Worm (Caenorhabditis elegans): ENCODE data around the gene fcho-1.
"Not testable (repeated sequence)": the region's sequence is repeated elsewhere in the genome, so short reads cannot be mapped to it uniquely, and the experiment has no call there.

Gene fcho-1

DNA sequence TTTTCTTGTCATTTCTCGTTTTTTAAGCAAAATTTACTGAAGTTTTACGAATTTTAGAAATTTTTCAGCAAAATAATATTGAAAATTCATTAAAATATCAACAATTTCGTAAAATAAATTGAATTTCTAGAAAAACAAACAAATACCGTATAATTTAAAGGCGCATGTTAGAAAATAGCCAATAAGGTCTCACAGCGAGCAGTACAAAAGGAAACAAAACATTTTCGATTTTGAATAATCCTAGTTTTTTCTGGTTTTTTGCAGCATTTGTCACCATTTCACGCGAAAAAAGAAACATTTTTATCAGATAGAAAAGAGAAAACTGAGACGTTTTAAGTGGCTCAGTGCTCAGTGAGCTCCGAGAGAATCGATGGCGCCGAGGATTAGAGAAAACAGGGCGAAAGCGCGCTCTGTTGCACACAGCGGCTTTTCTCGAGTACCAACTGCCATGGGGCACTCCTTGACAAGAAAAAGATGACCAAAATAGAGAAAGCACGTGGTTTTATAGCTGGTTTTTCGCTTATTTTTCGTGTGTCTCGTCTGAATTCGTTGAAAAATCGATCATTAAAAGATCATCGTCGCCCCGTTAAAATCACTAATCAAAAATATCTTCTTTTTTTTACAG is at the start of gene fcho-1, which contains the start of gene alh-6:
TSS of gene fcho-1 (plus strand) at position 624 of the 625 bp plus-strand sequence.
TSS of gene alh-6 (minus strand) at position 242 of the 625 bp plus-strand sequence.
- TF ChIP-seq lin-13 (tag; optimal IDR thresholded peaks at IDR 0.05) (no peak), unc-39 (tag; optimal IDR thresholded peaks at IDR 0.05) (no peak), hlh-1 (tag; optimal IDR thresholded peaks at IDR 0.05) (no peak), sptf-1 (tag; optimal IDR thresholded peaks at IDR 0.05) (peak; percentile 40), ceh-43 (GFP tag; optimal IDR thresholded peaks at IDR 0.05) (no peak), bed-3 (GFP tag; optimal IDR thresholded peaks at IDR 0.05) (no peak), nhr-76 (tag; optimal IDR thresholded peaks at IDR 0.05) (no peak), M03D4.4 (tag; optimal IDR thresholded peaks at IDR 0.05) (no peak), elt-1 (tag; optimal IDR thresholded peaks at IDR 0.05; ENCODE audit: borderline replicate concordance, insufficient read depth) (no peak), ces-1 (GFP tag; optimal IDR thresholded peaks at IDR 0.05) (peak; percentile 4), unc-120 (tag; optimal IDR thresholded peaks at IDR 0.05; ENCODE audit: poor library complexity, severe bottlenecking) (peak; percentile 39), blmp-1 (tag; optimal IDR thresholded peaks at IDR 0.05) (no peak), nhr-2 (tag; optimal IDR thresholded peaks at IDR 0.05) (no peak)

DNA sequence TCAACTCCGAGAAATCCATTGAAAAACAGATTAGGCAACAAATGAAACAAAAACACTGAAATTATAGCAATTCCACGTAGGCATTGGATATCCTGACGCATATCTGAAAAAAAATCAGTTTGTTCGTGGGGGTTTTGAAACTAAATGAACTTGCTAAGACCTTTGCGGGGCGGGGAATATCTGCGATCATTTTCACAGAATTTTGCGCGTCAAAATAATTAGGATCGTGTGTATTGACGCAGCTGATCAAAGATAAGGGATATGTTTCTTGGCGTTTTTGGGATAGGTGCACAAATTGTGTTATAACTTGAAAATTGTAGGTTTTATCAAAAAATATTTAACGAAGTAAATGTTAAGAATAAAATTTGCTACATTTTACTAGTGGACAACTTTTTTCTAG is 43.5 kb upstream of the fcho-1 start, which contains the start of gene oac-30:
TSS of gene oac-30 (minus strand) at position 101 of the 400 bp plus-strand sequence.
- TF ChIP-seq ztf-11 (tag; optimal IDR thresholded peaks at IDR 0.05) (no peak), ceh-83 (GFP tag; optimal IDR thresholded peaks at IDR 0.05) (no peak)

DNA sequence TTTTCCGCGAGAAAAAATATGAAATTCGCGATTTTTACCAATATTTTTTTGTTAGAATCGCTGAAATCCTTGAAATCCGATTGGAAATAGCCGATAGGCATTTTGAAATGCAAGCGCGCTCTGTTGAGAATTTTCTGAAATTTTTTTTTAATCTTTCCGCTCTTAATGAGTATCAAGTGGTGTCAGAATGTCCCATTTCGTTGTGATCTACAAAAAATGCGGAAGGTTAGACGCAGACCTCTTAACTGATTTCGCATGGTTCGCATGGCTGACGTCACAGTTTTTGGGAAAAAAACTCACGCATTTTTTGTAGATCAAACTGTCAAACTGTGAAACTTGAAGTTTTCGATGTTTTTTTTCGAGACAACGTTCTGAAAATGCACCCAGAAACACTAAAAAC is 38.5 kb upstream of the fcho-1 start, which contains the start of gene srw-66:
TSS of gene srw-66 (minus strand) at position 101 of the 400 bp plus-strand sequence.
- no peak for TF ChIP-seq mls-2 (tag; optimal IDR thresholded peaks at IDR 0.05)

DNA sequence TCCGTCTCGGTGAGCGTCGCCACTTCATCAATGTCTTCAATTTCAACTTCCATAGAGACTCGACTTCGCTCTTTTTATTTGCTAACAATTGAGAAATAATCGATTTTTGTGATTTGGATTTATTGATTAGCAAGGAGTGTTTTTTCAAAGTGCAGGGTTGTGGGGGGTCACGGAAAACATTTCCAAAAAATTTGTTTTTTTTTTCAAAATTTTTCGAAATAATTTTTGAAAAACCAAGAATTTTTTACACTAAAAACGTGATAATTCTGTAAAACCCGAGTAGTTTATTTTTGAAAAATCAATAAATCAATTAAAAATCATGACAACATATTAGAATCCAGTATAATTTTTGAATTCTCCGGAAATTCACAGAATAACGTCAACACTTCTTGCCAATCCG is 34.9 kb upstream of the fcho-1 start, which contains the start of gene Y57G7A.5:
TSS of gene Y57G7A.5 (minus strand) at position 101 of the 400 bp plus-strand sequence.
- TF ChIP-seq ceh-39 (tag; optimal IDR thresholded peaks at IDR 0.05): no peak
- no peak for TF ChIP-seq mep-1 (tag; optimal IDR thresholded peaks at IDR 0.05)

ce11 chrII:1276778-1277177 is 33.5 kb upstream of the fcho-1 start, which contains the start of gene Y57G7A.11:
Y57G7A.11 (minus strand) TSS chrII:1276878.
- TF ChIP-seq flh-1 (GFP tag; optimal IDR thresholded peaks at IDR 0.05) (no peak), snpc-4 (tag; optimal IDR thresholded peaks at IDR 0.05) (no peak)

- not testable (repeated sequence) for TF ChIP-seq sptf-1 (tag; optimal IDR thresholded peaks at IDR 0.05); ceh-43 (GFP tag; optimal IDR thresholded peaks at IDR 0.05); nhr-76 (tag; optimal IDR thresholded peaks at IDR 0.05)
Measured at ce11 chrII:1278350-1278749, 32.0 kb upstream of the fcho-1 start, which contains the start of gene srz-63. srz-63 (plus strand) TSS chrII:1278650.

DNA sequence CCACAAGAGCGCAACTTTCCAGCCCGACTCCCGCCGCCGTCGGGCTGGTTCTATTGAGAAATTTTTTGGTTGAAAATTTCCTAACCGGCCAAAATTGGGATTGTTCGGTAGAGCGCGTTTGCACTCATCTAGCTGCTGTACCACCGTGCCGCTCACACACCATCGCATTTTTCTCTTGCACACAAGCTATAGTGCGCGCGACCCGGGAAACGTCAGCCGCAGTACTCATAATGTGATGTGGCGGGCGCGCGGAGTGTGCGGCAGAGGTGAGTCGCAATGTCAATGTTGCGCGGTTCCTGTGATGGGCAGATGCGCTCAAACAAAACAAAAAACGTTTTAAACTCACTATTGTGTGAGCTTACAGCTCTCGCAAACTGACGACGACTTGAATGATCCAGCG is 25.3 kb upstream of the fcho-1 start:
- TF ChIP-seq bed-3 (GFP tag; optimal IDR thresholded peaks at IDR 0.05): no peak
- TF ChIP-seq ceh-83 (GFP tag; optimal IDR thresholded peaks at IDR 0.05): peak; percentile 20

- no peak for TF ChIP-seq lsy-2 (tag; optimal IDR thresholded peaks at IDR 0.05)
- no peak for TF ChIP-seq elt-3 (tag; optimal IDR thresholded peaks at IDR 0.05)
- TF ChIP-seq ham-2 (GFP tag; optimal IDR thresholded peaks at IDR 0.05): no peak
- no peak for TF ChIP-seq nhr-76 (tag; optimal IDR thresholded peaks at IDR 0.05)
- TF ChIP-seq mls-2 (tag; optimal IDR thresholded peaks at IDR 0.05): no peak
- no peak for TF ChIP-seq cnd-1 (tag; optimal IDR thresholded peaks at IDR 0.05)
Measured at ce11 chrII:1285514-1285913, 24.8 kb upstream of the fcho-1 start, which contains the start of the genes Y57G7A.6 and Y57G7A.3. Y57G7A.6 (minus strand) TSS chrII:1285614. Y57G7A.3 (plus strand) TSS chrII:1285782.
